Fruit fly (Drosophila melanogaster): ENCODE results near the gene Gart.

Gart gene

dm6 chr2L:7033100-7033675, 9.5 kb upstream of the Gart start (continued):
- peak; percentile 54 for TF ChIP-seq pdm3 (GFP tag; optimal IDR thresholded peaks at IDR 0.05)
- peak; percentile 47 for TF ChIP-seq CG34406 (GFP tag; optimal IDR thresholded peaks at IDR 0.05)
- TF ChIP-seq CG3032 (tag; optimal IDR thresholded peaks at IDR 0.05): peak; percentile 37
- peak; percentile 52 for TF ChIP-seq topi (GFP tag; optimal IDR thresholded peaks at IDR 0.05)
- TF ChIP-seq ss (GFP tag; optimal IDR thresholded peaks at IDR 0.05): peak; percentile 36 to 67
- TF ChIP-seq Gug (GFP tag; IDR thresholded peaks at IDR 0.05): 0 out of 2 replicates have a peak, but pooled peaks have one; percentile 8
- TF ChIP-seq CG10669 (GFP tag; optimal IDR thresholded peaks at IDR 0.05): peak; percentile 57
- peak; percentile 32 for TF ChIP-seq achi (GFP tag; optimal IDR thresholded peaks at IDR 0.05)
- no peak for TF ChIP-seq Sox102F (GFP tag; optimal IDR thresholded peaks at IDR 0.05)
- no peak; the same call in 1 of the 3 replicates for TF ChIP-seq eg (GFP tag; IDR thresholded peaks at IDR 0.05)
- TF ChIP-seq CG6163 (GFP tag; IDR thresholded peaks at IDR 0.05): no peak; the same call in 2 of the 3 replicates
- peak; percentile 52 for TF ChIP-seq vri (GFP tag; optimal IDR thresholded peaks at IDR 0.05)
- no peak for TF ChIP-seq CG11902 (GFP tag; optimal IDR thresholded peaks at IDR 0.05)
- TF ChIP-seq Sox15 (GFP tag; optimal IDR thresholded peaks at IDR 0.05): no peak
- TF ChIP-seq salr (GFP tag; optimal IDR thresholded peaks at IDR 0.05): peak in 1 of 2 experiments; percentile 38
- TF ChIP-seq Hr39 (GFP tag; optimal IDR thresholded peaks at IDR 0.05): peak; percentile 60
- TF ChIP-seq CG3919 (GFP tag; optimal IDR thresholded peaks at IDR 0.05): peak; percentile 71
- TF ChIP-seq Ets21C (GFP tag; optimal IDR thresholded peaks at IDR 0.05): peak; percentile 7
- no peak for TF ChIP-seq CG11294 (GFP tag; IDR thresholded peaks at IDR 0.05)
- TF ChIP-seq Blimp-1 (GFP tag; optimal IDR thresholded peaks at IDR 0.05): no peak

DNA sequence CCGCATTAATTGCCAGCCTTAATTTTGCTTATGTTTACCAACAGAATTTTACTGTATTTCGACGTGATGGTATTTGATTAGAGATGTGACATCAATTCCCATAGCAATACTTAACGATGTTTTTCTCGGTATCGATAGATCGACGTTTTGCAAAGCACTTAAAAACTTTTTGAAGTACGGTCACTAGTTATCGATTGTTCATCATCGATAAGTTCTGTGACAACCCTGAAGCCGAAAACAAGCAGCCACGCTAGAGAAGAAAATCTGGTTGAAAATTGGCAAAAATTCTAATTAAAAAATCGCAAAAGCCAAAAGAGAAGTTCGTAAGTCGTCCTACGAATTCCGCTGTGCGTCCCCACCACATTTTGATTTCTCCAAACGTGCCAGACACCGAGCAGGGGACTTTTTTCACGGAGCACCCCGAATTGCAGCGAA, 8.8 kb upstream of the Gart start, which contains the start of the genes Rab30 and Caper:
Gene Rab30 (minus strand): TSS at position 90 of the 435 bp plus-strand sequence.
Gene Caper (plus strand): TSS at position 205 of the 435 bp plus-strand sequence.
- TF ChIP-seq vri (GFP tag; optimal IDR thresholded peaks at IDR 0.05) (peak; percentile 39), Eip75B (GFP tag; optimal IDR thresholded peaks at IDR 0.05) (peak; percentile 7), CG3919 (GFP tag; optimal IDR thresholded peaks at IDR 0.05) (peak; percentile 35), esn (GFP tag; optimal IDR thresholded peaks at IDR 0.05) (peak; percentile 56), Eip78C (GFP tag) (peak; percentile 65), CG10631 (GFP tag; optimal IDR thresholded peaks at IDR 0.05) (peak; percentile 53), Sox102F (GFP tag; optimal IDR thresholded peaks at IDR 0.05) (no peak), fkh (GFP tag; optimal IDR thresholded peaks at IDR 0.05) (peak; percentile 76), Hr39 (GFP tag; optimal IDR thresholded peaks at IDR 0.05) (peak; percentile 53), topi (GFP tag; optimal IDR thresholded peaks at IDR 0.05) (peak; percentile 42), CG1621 (tag; optimal IDR thresholded peaks at IDR 0.05) (peak; percentile 43), CG3032 (tag; optimal IDR thresholded peaks at IDR 0.05) (peak; percentile 12), Gug (GFP tag; IDR thresholded peaks at IDR 0.05) (no peak), OdsH (GFP tag; optimal IDR thresholded peaks at IDR 0.05) (peak; percentile 13), Met (GFP tag; optimal IDR thresholded peaks at IDR 0.05) (peak; percentile 21), CG11902 (GFP tag; optimal IDR thresholded peaks at IDR 0.05) (no peak), Sox14 (GFP tag; optimal IDR thresholded peaks at IDR 0.05) (peak; percentile 53), CG7368 (GFP tag; optimal IDR thresholded peaks at IDR 0.05) (no peak), lz (GFP tag; optimal IDR thresholded peaks at IDR 0.05) (peak; percentile 58), CG6792 (GFP tag; optimal IDR thresholded peaks at IDR 0.05) (no peak), cyc (GFP tag; optimal IDR thresholded peaks at IDR 0.05) (peak; percentile 47), Hr4 (GFP tag; optimal IDR thresholded peaks at IDR 0.05) (peak; percentile 26), spab (GFP tag; optimal IDR thresholded peaks at IDR 0.05) (no peak), CG8119 (GFP tag; IDR thresholded peaks at IDR 0.05) (no peak), eg (GFP tag; IDR thresholded peaks at IDR 0.05) (no peak), acj6 (GFP tag; optimal IDR thresholded peaks at IDR 0.05) (peak; percentile 25), CG6854 (GFP tag; optimal IDR thresholded peaks at IDR 0.05) (no peak), CG8632 (GFP tag; optimal IDR thresholded peaks at IDR 0.05) (no peak), fd85E (GFP tag; optimal IDR thresholded peaks at IDR 0.05) (no peak), Ets96B (tag; optimal IDR thresholded peaks at IDR 0.05) (no peak), Eip93F (GFP tag; optimal IDR thresholded peaks at IDR 0.05) (no peak), pdm3 (GFP tag; optimal IDR thresholded peaks at IDR 0.05) (no peak), CG31627 (GFP tag; optimal IDR thresholded peaks at IDR 0.05) (peak; percentile 62), CG11762 (GFP tag; optimal IDR thresholded peaks at IDR 0.05; ENCODE audit: insufficient read depth) (no peak), CG6163 (GFP tag; IDR thresholded peaks at IDR 0.05) (no peak), CG6276 (GFP tag; optimal IDR thresholded peaks at IDR 0.05) (no peak), Sox15 (GFP tag; optimal IDR thresholded peaks at IDR 0.05) (no peak)

Measured in whole organism, prepupa.